Fruit fly (Drosophila melanogaster): ENCODE measurements around the gene CG34448.

The CG34448 gene

dm6 chr2L:2380805-2381204 lies 37.0 kb downstream of the CG34448 start, which contains the start of gene Eogt (continued):
- TF ChIP-seq mirr (GFP tag; optimal IDR thresholded peaks at IDR 0.05) (peak; percentile 46), Kr (GFP tag; optimal IDR thresholded peaks at IDR 0.05) (no peak), CG42726 (GFP tag; IDR thresholded peaks at IDR 0.05; ENCODE audit: partially characterized antibody) (no peak), CG8290 (GFP tag; optimal IDR thresholded peaks at IDR 0.05) (peak; percentile 84), CG8290 (tag; optimal IDR thresholded peaks at IDR 0.05) (peak; percentile 58 to 98), CG18599 (GFP tag; optimal IDR thresholded peaks at IDR 0.05) (peak; percentile 86), eve (GFP tag; optimal IDR thresholded peaks at IDR 0.05) (no peak), CG3847 (GFP tag; IDR thresholded peaks at IDR 0.05) (peak; percentile 95), grn (GFP tag; optimal IDR thresholded peaks at IDR 0.05) (no peak), Drgx (GFP tag; IDR thresholded peaks at IDR 0.05) (peak; percentile 94), nerfin-2 (GFP tag; IDR thresholded peaks at IDR 0.05; ENCODE audit: partially characterized antibody) (no peak), danr (GFP tag; IDR thresholded peaks at IDR 0.05) (peak; percentile 95), CG3407 (GFP tag; optimal IDR thresholded peaks at IDR 0.05) (peak; percentile 86), al (GFP tag; IDR thresholded peaks at IDR 0.05) (peak; percentile 92), peb (GFP tag; IDR thresholded peaks at IDR 0.05) (peak; percentile 94), CG6254 (GFP tag; optimal IDR thresholded peaks at IDR 0.05) (peak; percentile 78), CG17385 (GFP tag; optimal IDR thresholded peaks at IDR 0.05) (peak; percentile 88), CG4707 (GFP tag; optimal IDR thresholded peaks at IDR 0.05) (peak; percentile 74), fd3F (GFP tag; optimal IDR thresholded peaks at IDR 0.05) (peak; percentile 90), fd96Cb (tag; optimal IDR thresholded peaks at IDR 0.05) (peak; percentile 93), CG17912 (GFP tag; optimal IDR thresholded peaks at IDR 0.05) (peak; percentile 55), CG16815 (GFP tag; optimal IDR thresholded peaks at IDR 0.05) (peak; percentile 95), CG8478 (optimal IDR thresholded peaks at IDR 0.05) (no peak), CG11560 (tag; IDR thresholded peaks at IDR 0.05) (peak; percentile 86), Sry-β (GFP tag; optimal IDR thresholded peaks at IDR 0.05) (peak; percentile 38), Hmr (GFP tag; optimal IDR thresholded peaks at IDR 0.05) (peak; percentile 93), kay (GFP tag; optimal IDR thresholded peaks at IDR 0.05) (peak; percentile 84), CG8089 (GFP tag; optimal IDR thresholded peaks at IDR 0.05) (peak; percentile 63), CG14710 (tag; optimal IDR thresholded peaks at IDR 0.05) (peak; percentile 93), Oaz (GFP tag; IDR thresholded peaks at IDR 0.05) (peak; percentile 95), CG10959 (GFP tag; IDR thresholded peaks at IDR 0.05) (peak; percentile 97), otp (GFP tag; IDR thresholded peaks at IDR 0.05) (peak; percentile 96), CG7271 (tag; optimal IDR thresholded peaks at IDR 0.05) (peak; percentile 83), CG33557 (GFP tag; optimal IDR thresholded peaks at IDR 0.05) (peak; percentile 92), CG30431 (GFP tag; optimal IDR thresholded peaks at IDR 0.05) (peak; percentile 93), CG11723 (GFP tag; optimal IDR thresholded peaks at IDR 0.05) (peak; percentile 75), aop (GFP tag; IDR thresholded peaks at IDR 0.05) (peak; percentile 84; the same call in 1 of the 2 replicates), CG34422 (GFP tag; IDR thresholded peaks at IDR 0.05) (peak; percentile 98), shn (GFP tag; optimal IDR thresholded peaks at IDR 0.05) (peak; percentile 57), CG12391 (tag; optimal IDR thresholded peaks at IDR 0.05) (peak; percentile 96), Hr51 (GFP tag; optimal IDR thresholded peaks at IDR 0.05) (peak; percentile 63 to 92), wek (GFP tag; optimal IDR thresholded peaks at IDR 0.05) (peak; percentile 75), lmd (GFP tag; IDR thresholded peaks at IDR 0.05) (peak; percentile 96), Dp (GFP tag; optimal IDR thresholded peaks at IDR 0.05) (peak; percentile 28), CG4730 (GFP tag; IDR thresholded peaks at IDR 0.05) (peak; percentile 95), yki (optimal IDR thresholded peaks at IDR 0.05) (no peak), Mrtf (GFP tag; IDR thresholded peaks at IDR 0.05) (peak; percentile 91), Aef1 (GFP tag; IDR thresholded peaks at IDR 0.05) (peak; percentile 97), tna (GFP tag; IDR thresholded peaks at IDR 0.05; ENCODE audit: partially characterized antibody) (no peak), row (GFP tag; IDR thresholded peaks at IDR 0.05) (peak; percentile 99), dpn (GFP tag; optimal IDR thresholded peaks at IDR 0.05) (peak; percentile 76 to 91), CG11398 (GFP tag; optimal IDR thresholded peaks at IDR 0.05) (no peak)
